Worm (Caenorhabditis elegans) whole organism, midembryonic: Measurements from ENCODE around the gene srbc-3.

Experiments
- T22C8.4 ChIP-seq: fragments of 200-800 bp; sonication (Bioruptor generic); IDR thresholded peaks from 2 replicates; pipeline ENCODE4 v1.3.6; 2022; ENCODE audit warnings: missing genetic modification characterization, missing compliant biosample characterization
- cog-1 ChIP-seq: sonication (generic microtip); optimal IDR thresholded peaks from 2 replicates; lab custom pipeline; 2016; ENCODE audit warnings: missing genetic modification characterization, missing compliant biosample characterization
- flt-1 ChIP-seq: fragments of 200-800 bp; sonication (Bioruptor generic); IDR thresholded peaks from 2 replicates; pipeline ENCODE4 v1.3.6; 2022; ENCODE audit warnings: missing genetic modification characterization, missing compliant biosample characterization
- klf-2 ChIP-seq: fragments of 200-800 bp; sonication (Bioruptor generic); conservative IDR thresholded peaks from 2 replicates; pipeline ENCODE4 v1.3.6; 2022; ENCODE audit warnings: missing genetic modification reagents, missing genetic modification characterization, missing compliant biosample characterization
- med-1 ChIP-seq: sonication (generic microtip); optimal IDR thresholded peaks from 2 replicates; lab custom pipeline; 2017; ENCODE audit warnings: missing genetic modification characterization, mild to moderate bottlenecking, missing compliant biosample characterization, antibody characterized with exemption, missing genetic modification reagents; ENCODE audit not compliant: insufficient read depth
- ref-1 ChIP-seq: fragments of 200-800 bp; sonication (Bioruptor generic); conservative IDR thresholded peaks from 2 replicates; pipeline ENCODE4 v1.3.6; 2022; ENCODE audit warnings: missing genetic modification reagents, missing genetic modification characterization, missing compliant biosample characterization
- tab-1 ChIP-seq: fragments of 200-800 bp; sonication (Bioruptor generic); IDR thresholded peaks from 2 replicates; pipeline ENCODE4 v1.3.6; 2022; ENCODE audit warnings: missing genetic modification characterization, missing compliant biosample characterization
- ztf-23 ChIP-seq: fragments of 200-800 bp; sonication (Bioruptor generic); IDR thresholded peaks from 2 replicates; pipeline ENCODE4 v1.3.6; 2022; ENCODE audit warnings: missing genetic modification reagents, missing genetic modification characterization, missing compliant biosample characterization
- ztf-29 ChIP-seq: fragments of 200-800 bp; sonication (Bioruptor generic); IDR thresholded peaks from 2 replicates; pipeline ENCODE4 v1.3.6; 2022; ENCODE audit warnings: missing genetic modification reagents, missing genetic modification characterization, missing compliant biosample characterization

Gene srbc-3

ce11 chrV:3352925-3353324, 44.7 kb downstream of the srbc-3 start, which contains the start of gene C17B7.12:
Gene C17B7.12 (plus strand): TSS chrV:3353225.
- TF ChIP-seq T22C8.4, result no peak
- no peak for TF ChIP-seq tab-1 (GFP tag; lab: Robert Waterston, UW)

ce11 chrV:3355544-3355943, 47.3 kb downstream of the srbc-3 start:
- TF ChIP-seq flt-1 (GFP tag; lab: Robert Waterston, UW) (no peak), med-1 (GFP tag; lab: Kevin White, UChicago) (no peak), ref-1 (no peak), tab-1 (GFP tag; lab: Robert Waterston, UW) (no peak)

- TF ChIP-seq tab-1 (GFP tag; lab: Robert Waterston, UW) (no peak), flt-1 (GFP tag; lab: Robert Waterston, UW) (no peak), cog-1 (tag; lab: Kevin White, UChicago) (no peak), ref-1 (no peak), ztf-23 (no peak), med-1 (GFP tag; lab: Kevin White, UChicago) (no peak), T22C8.4 (no peak), ztf-29 (GFP tag; lab: Robert Waterston, UW) (no peak), klf-2 (GFP tag; lab: Robert Waterston, UW) (no peak)
Measured at ce11 chrV:3357106-3357505, 48.8 kb downstream of the srbc-3 start, which contains the start of gene scrm-3. Gene scrm-3 (minus strand): TSS chrV:3357206.

ce11 chrV:3358267-3358666, 50.0 kb downstream of the srbc-3 start, which contains the start of gene C04E12.5:
Gene C04E12.5 (plus strand): TSS chrV:3358567.
- no peak for TF ChIP-seq cog-1 (tag; lab: Kevin White, UChicago)
